Worm (Caenorhabditis elegans) whole organism, early embryonic: ENCODE data around the gene T05C12.8.

Experiments used
- aly-1 ChIP-seq: sonication (generic microtip); optimal IDR thresholded peaks from 2 replicates; lab custom pipeline; 2016; ENCODE audit warnings: missing genetic modification characterization, missing compliant biosample characterization
- ama-1 ChIP-seq: fragments of 150-350 bp; optimal IDR thresholded peaks from 2 replicates; lab custom pipeline; 2014
- ceh-36 ChIP-seq: sonication (generic microtip); optimal IDR thresholded peaks from 2 replicates; lab custom pipeline; 2016; ENCODE audit warnings: missing genetic modification characterization, inconsistent platforms, missing compliant biosample characterization
- ets-7 ChIP-seq: sonication (generic microtip); optimal IDR thresholded peaks from 2 replicates; lab custom pipeline; 2016; ENCODE audit warnings: missing genotype, missing genetic modification characterization, missing compliant biosample characterization
- flt-1 ChIP-seq: fragments of 200-800 bp; sonication (Bioruptor generic); IDR thresholded peaks from 2 replicates; pipeline ENCODE4 v1.3.6; 2022; ENCODE audit warnings: missing genetic modification characterization, missing compliant biosample characterization
- sea-1 ChIP-seq: fragments of 200-800 bp; sonication (Bioruptor generic); conservative IDR thresholded peaks from 2 replicates; pipeline ENCODE4 v1.3.6; 2022; ENCODE audit warnings: missing genetic modification characterization, missing compliant biosample characterization
- tra-4 ChIP-seq: sonication (generic microtip); optimal IDR thresholded peaks from 2 replicates; lab custom pipeline; 2017; ENCODE audit warnings: missing genetic modification characterization, missing compliant biosample characterization

DNA sequence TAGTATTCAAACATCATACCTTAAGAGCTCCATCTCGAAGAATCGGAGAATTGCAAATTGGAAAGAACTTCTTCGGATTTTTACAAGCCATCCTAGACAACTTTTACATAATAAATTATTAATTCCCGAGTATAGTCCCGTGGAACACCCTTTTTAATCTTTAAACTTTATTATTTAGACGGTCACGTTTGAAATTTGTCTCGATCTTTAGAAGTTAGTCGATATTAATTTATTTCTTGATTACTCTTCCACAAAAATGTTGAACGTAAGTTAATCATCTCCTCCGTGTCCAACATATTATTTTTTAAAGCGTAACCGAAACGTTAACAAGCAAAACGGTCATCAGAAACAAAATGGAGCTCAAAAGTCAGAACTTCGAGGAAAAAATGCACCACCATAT, 16.9 kb downstream of the T05C12.8 start, which contains the start of the genes decr-1.3 and T05C12.1:
- TF ChIP-seq ama-1 (no peak), flt-1 (GFP tag; lab: Robert Waterston, UW) (no peak), ets-7 (tag; lab: Kevin White, UChicago) (no peak), tra-4 (tag; lab: Kevin White, UChicago) (no peak), aly-1 (no peak), sea-1 (no peak), ceh-36 (tag; lab: Kevin White, UChicago) (no peak)
